Worm (Caenorhabditis elegans) whole organism, mixed stage, embryonic: ENCODE measurements around the gene acl-8.

Experiments used
- M03D4.4 ChIP-seq: sonication (generic microtip); optimal IDR thresholded peaks from 2 replicates; lab custom pipeline; 2017; ENCODE audit warnings: mild to moderate bottlenecking, missing genetic modification characterization, missing compliant biosample characterization
- bed-3 ChIP-seq: fragments of 200-800 bp; sonication (Bioruptor generic); optimal IDR thresholded peaks from 3 replicates; lab custom pipeline; 2018; ENCODE audit warnings: mild to moderate bottlenecking, missing genetic modification characterization, moderate library complexity, missing compliant biosample characterization
- blmp-1 ChIP-seq: fragments of 150-350 bp; optimal IDR thresholded peaks from 2 replicates; lab custom pipeline; 2014; ENCODE audit warnings: missing biosample characterization, missing genetic modification characterization
- ceh-39 ChIP-seq: fragments of 150-350 bp; optimal IDR thresholded peaks from 2 replicates; lab custom pipeline; 2014; ENCODE audit warnings: missing biosample characterization, missing genetic modification characterization
- ceh-43 ChIP-seq: fragments of 200-800 bp; sonication (Bioruptor generic); optimal IDR thresholded peaks from 2 replicates; lab custom pipeline; 2018; ENCODE audit warnings: mild to moderate bottlenecking, missing genetic modification characterization, moderate library complexity, missing compliant biosample characterization
- ceh-83 ChIP-seq: fragments of 200-800 bp; sonication (Bioruptor generic); optimal IDR thresholded peaks from 2 replicates; lab custom pipeline; 2018; ENCODE audit warnings: mild to moderate bottlenecking, missing genetic modification characterization, missing compliant biosample characterization
- ces-1 ChIP-seq: fragments of 150-350 bp; optimal IDR thresholded peaks from 2 replicates; lab custom pipeline; 2014; ENCODE audit warnings: missing biosample characterization, missing genetic modification reagents, missing genetic modification characterization
- cnd-1 ChIP-seq: fragments of 200-800 bp; sonication (Bioruptor generic); optimal IDR thresholded peaks from 2 replicates; lab custom pipeline; 2018; ENCODE audit warnings: mild to moderate bottlenecking, missing genetic modification characterization, missing compliant biosample characterization
- elt-1 ChIP-seq: sonication (generic microtip); optimal IDR thresholded peaks from 2 replicates; lab custom pipeline; 2017; ENCODE audit warnings: missing genetic modification characterization, mild to moderate bottlenecking, missing compliant biosample characterization, antibody characterized with exemption, moderate library complexity, borderline replicate concordance; ENCODE audit not compliant: insufficient read depth
- elt-3 ChIP-seq: fragments of 150-350 bp; optimal IDR thresholded peaks from 2 replicates; lab custom pipeline; 2014; ENCODE audit warnings: missing biosample characterization, missing genetic modification characterization
- ham-2 ChIP-seq: fragments of 200-800 bp; sonication (Bioruptor generic); optimal IDR thresholded peaks from 2 replicates; lab custom pipeline; 2018; ENCODE audit warnings: mild to moderate bottlenecking, missing genetic modification characterization, missing compliant biosample characterization
- hlh-1 ChIP-seq: fragments of 150-350 bp; optimal IDR thresholded peaks from 2 replicates; lab custom pipeline; 2014; ENCODE audit warnings: missing biosample characterization, missing genetic modification reagents, missing genetic modification characterization
- lin-32 ChIP-seq: fragments of 200-800 bp; sonication (Bioruptor generic); optimal IDR thresholded peaks from 2 replicates; lab custom pipeline; 2018; ENCODE audit warnings: mild to moderate bottlenecking, missing genetic modification characterization, missing compliant biosample characterization
- lsy-2 ChIP-seq: fragments of 150-350 bp; optimal IDR thresholded peaks from 2 replicates; lab custom pipeline; 2014; ENCODE audit warnings: missing biosample characterization, missing genetic modification characterization
- mep-1 ChIP-seq: fragments of 150-350 bp; optimal IDR thresholded peaks from 2 replicates; lab custom pipeline; 2017; ENCODE audit warnings: missing biosample characterization, missing genetic modification reagents, missing genetic modification characterization, inconsistent platforms
- mls-2 ChIP-seq: sonication (generic microtip); optimal IDR thresholded peaks from 2 replicates; lab custom pipeline; 2016; ENCODE audit warnings: mild to moderate bottlenecking, missing genetic modification characterization, moderate library complexity, missing compliant biosample characterization
- nhr-12 ChIP-seq: fragments of 150-350 bp; optimal IDR thresholded peaks from 2 replicates; lab custom pipeline; 2014; ENCODE audit warnings: missing biosample characterization, missing genetic modification characterization
- nhr-2 ChIP-seq: fragments of 150-350 bp; optimal IDR thresholded peaks from 2 replicates; lab custom pipeline; 2014; ENCODE audit warnings: missing biosample characterization, missing genetic modification characterization
- nhr-28 ChIP-seq: fragments of 150-350 bp; optimal IDR thresholded peaks from 2 replicates; lab custom pipeline; 2014; ENCODE audit warnings: missing biosample characterization, missing genetic modification characterization
- nhr-76 ChIP-seq: sonication (generic microtip); optimal IDR thresholded peaks from 2 replicates; lab custom pipeline; 2017; ENCODE audit warnings: missing biosample characterization, missing genetic modification characterization
- pha-4 ChIP-seq: fragments of 150-350 bp; optimal IDR thresholded peaks from 2 replicates; lab custom pipeline; 2018; ENCODE audit warnings: missing biosample characterization, missing genetic modification reagents, missing genetic modification characterization
- sem-2 ChIP-seq: fragments of 200-800 bp; sonication (Bioruptor generic); optimal IDR thresholded peaks from 2 replicates; lab custom pipeline; 2018; ENCODE audit warnings: mild to moderate bottlenecking, missing genetic modification characterization, missing compliant biosample characterization
- snpc-4 ChIP-seq: fragments of 150-350 bp; optimal IDR thresholded peaks from 2 replicates; lab custom pipeline; 2014; ENCODE audit warnings: missing biosample characterization, missing genetic modification characterization
- sptf-1 ChIP-seq: sonication (generic microtip); optimal IDR thresholded peaks from 2 replicates; lab custom pipeline; 2017; ENCODE audit warnings: mild to moderate bottlenecking, missing genetic modification characterization, moderate library complexity, missing compliant biosample characterization
- tbx-8 ChIP-seq: fragments of 200-800 bp; sonication (Bioruptor generic); optimal IDR thresholded peaks from 2 replicates; lab custom pipeline; 2018; ENCODE audit warnings: mild to moderate bottlenecking, missing genetic modification characterization, moderate library complexity, missing compliant biosample characterization
- unc-120 ChIP-seq: sonication (generic microtip); optimal IDR thresholded peaks from 2 replicates; lab custom pipeline; 2017; ENCODE audit warnings: missing genetic modification characterization, missing compliant biosample characterization; ENCODE audit not compliant: poor library complexity, severe bottlenecking
- unc-39 ChIP-seq: fragments of 150-350 bp; optimal IDR thresholded peaks from 2 replicates; lab custom pipeline; 2014; ENCODE audit warnings: missing biosample characterization, missing genetic modification characterization
- ztf-11 ChIP-seq: fragments of 150-350 bp; optimal IDR thresholded peaks from 2 replicates; lab custom pipeline; 2014; ENCODE audit warnings: missing biosample characterization, missing genetic modification characterization

acl-8 gene

DNA sequence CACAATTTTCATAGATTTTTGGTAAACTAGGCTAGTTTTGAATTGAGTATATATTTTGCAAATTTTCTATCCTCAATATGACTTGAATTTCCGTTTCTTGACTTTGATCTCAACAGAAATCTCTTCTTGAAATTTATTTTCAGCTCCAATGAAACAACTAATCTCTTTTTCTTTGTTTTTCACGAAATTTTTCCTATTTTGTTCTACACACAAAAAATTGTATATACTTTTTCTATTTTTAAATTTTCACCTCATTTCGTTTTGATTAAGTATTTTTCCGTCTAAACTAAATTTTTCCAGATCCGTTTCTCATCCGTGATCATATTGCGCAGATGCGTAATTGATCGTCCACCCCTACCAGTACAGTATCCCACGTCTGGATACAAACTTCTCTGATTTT is 14.1 kb downstream of the acl-8 start, which contains the start of gene unc-83:
Gene unc-83 (plus strand): TSS at position 301 of the 400 bp plus-strand sequence.
- TF ChIP-seq nhr-2 (tag; lab: Kevin White, UChicago), result no peak

DNA sequence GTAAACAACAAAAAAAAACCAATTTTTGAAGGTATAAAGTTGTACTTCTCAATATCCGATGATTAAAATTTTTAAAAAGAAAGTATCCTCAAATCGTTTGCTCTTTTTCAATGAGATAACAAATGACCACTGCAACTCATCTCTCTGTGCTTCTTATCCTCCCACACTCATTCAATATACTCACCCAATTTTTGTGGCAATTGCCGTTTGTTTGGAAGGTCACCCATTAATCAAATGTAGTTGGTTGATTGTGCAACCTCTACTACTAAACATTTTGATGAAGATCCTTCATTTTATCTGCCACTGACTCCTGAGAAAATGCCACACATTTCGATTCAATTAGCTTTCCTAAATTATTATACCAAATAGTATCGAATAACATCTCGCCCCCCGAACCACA is 17.0 kb downstream of the acl-8 start:
- TF ChIP-seq sptf-1 (tag; lab: Kevin White, UChicago), result no peak
- TF ChIP-seq nhr-2 (tag; lab: Kevin White, UChicago), result no peak
- no peak for TF ChIP-seq ceh-83 (GFP tag; lab: Kevin White, UChicago)
- TF ChIP-seq M03D4.4 (tag; lab: Kevin White, UChicago), result no peak
- TF ChIP-seq blmp-1, result no peak
- TF ChIP-seq ztf-11 (tag; lab: Kevin White, UChicago), result no peak
- no peak for TF ChIP-seq mep-1 (tag; lab: Kevin White, UChicago)
- TF ChIP-seq unc-120 (tag; lab: Kevin White, UChicago), result no peak
- TF ChIP-seq ces-1 (GFP tag; lab: Kevin White, UChicago), result no peak
- TF ChIP-seq elt-3 (tag; lab: Kevin White, UChicago), result no peak
- TF ChIP-seq nhr-76 (tag; lab: Kevin White, UChicago), result no peak
- TF ChIP-seq lin-32 (GFP tag; lab: Kevin White, UChicago), result no peak

DNA sequence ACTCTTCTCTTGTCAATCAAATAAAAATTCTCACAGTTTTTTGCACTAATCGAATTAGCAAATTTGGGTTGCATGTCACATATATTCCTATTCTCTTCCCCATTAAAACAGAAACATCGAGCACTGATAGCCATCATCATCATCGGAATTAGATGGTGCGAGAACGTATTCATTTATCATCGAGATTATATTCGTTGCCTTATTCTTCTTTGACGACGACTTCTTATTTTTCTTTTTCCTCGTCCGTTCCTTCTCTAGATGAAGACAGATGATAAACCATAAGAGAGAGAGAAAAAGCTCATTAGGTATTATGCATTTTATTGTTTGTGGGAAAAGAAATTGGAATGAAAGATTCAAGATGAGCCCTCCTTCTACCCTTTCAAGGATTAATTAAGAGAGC is 20.5 kb downstream of the acl-8 start:
- TF ChIP-seq elt-3 (tag; lab: Kevin White, UChicago), result no peak
- TF ChIP-seq elt-1 (tag; lab: Kevin White, UChicago), result peak; percentile 55
- peak; percentile 18 for TF ChIP-seq ces-1 (GFP tag; lab: Kevin White, UChicago)
- TF ChIP-seq, all 35 proteins: peak for 2

DNA sequence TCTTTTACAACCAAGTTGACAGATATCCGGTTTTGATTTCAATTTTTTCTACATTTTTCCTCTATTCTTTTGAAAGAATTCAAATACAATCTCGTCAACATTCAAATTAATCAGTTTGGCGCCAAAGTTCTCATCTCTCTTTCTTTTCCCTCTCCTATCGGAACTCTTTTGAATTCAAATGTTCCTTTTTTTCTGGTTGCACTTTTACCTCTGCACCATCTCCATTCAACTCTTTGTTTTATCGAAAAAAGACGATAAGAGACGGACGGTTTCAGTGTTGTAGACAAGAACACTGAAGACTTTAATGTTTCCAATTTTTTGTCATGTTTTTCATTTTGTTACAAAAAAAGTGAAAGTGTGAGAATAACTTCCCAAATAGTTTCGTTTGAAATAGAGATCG is 25.4 kb downstream of the acl-8 start:
- TF ChIP-seq ceh-83 (GFP tag; lab: Kevin White, UChicago) (no peak), M03D4.4 (tag; lab: Kevin White, UChicago) (no peak), snpc-4 (tag; lab: Kevin White, UChicago) (no peak), ceh-39 (no peak)

DNA sequence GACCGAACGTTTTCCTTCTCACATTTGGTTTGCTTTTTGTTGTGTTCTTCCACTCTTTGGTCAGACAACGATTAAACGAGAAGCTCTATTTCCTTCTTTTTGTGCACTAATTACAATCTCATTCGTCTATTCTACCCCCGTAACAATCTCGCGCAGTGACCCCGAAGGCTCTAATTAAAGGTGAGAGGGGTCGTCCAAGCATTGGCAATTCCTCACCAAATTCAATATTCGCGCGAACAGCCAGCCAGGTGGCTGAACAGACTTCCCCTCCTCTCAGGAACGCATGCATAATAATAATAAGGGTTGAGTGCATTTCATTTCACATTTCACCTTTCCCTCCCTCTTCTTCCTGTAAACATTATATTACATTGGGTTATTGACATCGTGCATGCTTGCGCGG is 34.4 kb downstream of the acl-8 start:
- TF ChIP-seq lin-32 (GFP tag; lab: Kevin White, UChicago) (peak; percentile 22), nhr-2 (tag; lab: Kevin White, UChicago) (peak; percentile 47), ceh-83 (GFP tag; lab: Kevin White, UChicago) (peak; percentile 20), ztf-11 (tag; lab: Kevin White, UChicago) (no peak), sptf-1 (tag; lab: Kevin White, UChicago) (peak; percentile 74), pha-4 (tag; lab: Kevin White, UChicago) (peak; percentile 10), sem-2 (GFP tag; lab: Kevin White, UChicago) (peak; percentile 23), tbx-8 (no peak), unc-39 (tag; lab: Kevin White, UChicago) (no peak), mls-2 (tag; lab: Kevin White, UChicago) (peak; percentile 71), mep-1 (tag; lab: Kevin White, UChicago) (no peak), ceh-39 (no peak), ceh-43 (GFP tag; lab: Kevin White, UChicago) (peak; percentile 68), nhr-76 (tag; lab: Kevin White, UChicago) (no peak)

DNA sequence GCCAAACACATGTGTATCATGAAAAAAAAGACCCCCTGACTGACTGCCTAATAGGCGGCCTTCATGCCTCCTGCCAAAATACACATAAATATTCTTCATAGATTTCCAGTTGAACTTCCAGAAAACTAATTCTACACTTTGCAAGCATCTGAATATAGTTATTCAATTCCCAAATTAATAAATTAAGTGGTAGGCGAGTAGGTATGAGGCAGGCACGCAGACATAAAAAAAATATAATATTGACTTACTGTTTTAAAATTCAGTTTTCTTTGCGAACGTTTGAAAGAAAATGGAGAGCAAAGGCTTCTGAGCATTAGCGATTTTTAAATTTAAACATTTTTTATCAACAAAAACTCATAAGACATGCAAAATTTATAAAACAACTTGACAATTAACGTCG is 37.2 kb downstream of the acl-8 start:
- TF ChIP-seq nhr-76 (tag; lab: Kevin White, UChicago) (no peak), sptf-1 (tag; lab: Kevin White, UChicago) (peak; percentile 0), mep-1 (tag; lab: Kevin White, UChicago) (no peak), bed-3 (GFP tag; lab: Kevin White, UChicago) (no peak)

DNA sequence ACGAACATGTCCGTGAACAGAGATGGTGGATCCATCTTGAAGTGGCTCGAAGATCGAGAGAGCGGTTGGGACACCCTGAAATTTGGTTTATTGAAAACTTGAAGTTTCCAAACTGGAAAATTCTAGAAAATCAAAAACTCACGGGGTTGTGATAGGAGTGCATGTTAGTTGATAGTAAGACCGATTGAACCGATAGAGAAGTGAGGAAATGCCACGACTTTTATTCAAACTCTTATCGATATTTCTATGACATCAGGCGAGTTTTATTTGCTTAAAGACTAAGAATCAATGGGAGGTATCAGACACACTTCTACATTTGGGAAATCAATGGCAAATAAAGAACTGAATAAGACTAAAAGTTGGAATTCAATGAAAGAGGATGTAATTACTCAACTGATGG is 38.2 kb downstream of the acl-8 start, which contains the start of gene lec-10:
Gene lec-10 (minus strand): TSS at position 272 of the 400 bp plus-strand sequence.
- no peak for TF ChIP-seq ceh-83 (GFP tag; lab: Kevin White, UChicago)
- no peak for TF ChIP-seq hlh-1 (tag; lab: Kevin White, UChicago)
- no peak for TF ChIP-seq nhr-12
- no peak for TF ChIP-seq nhr-28 (tag; lab: Kevin White, UChicago)
- no peak for TF ChIP-seq sem-2 (GFP tag; lab: Kevin White, UChicago)
- TF ChIP-seq unc-39 (tag; lab: Kevin White, UChicago), result no peak
- no peak for TF ChIP-seq cnd-1
- TF ChIP-seq nhr-76 (tag; lab: Kevin White, UChicago), result no peak
- no peak for TF ChIP-seq pha-4 (tag; lab: Kevin White, UChicago)
- no peak for TF ChIP-seq ztf-11 (tag; lab: Kevin White, UChicago)
- TF ChIP-seq elt-1 (tag; lab: Kevin White, UChicago), result no peak
- TF ChIP-seq ces-1 (GFP tag; lab: Kevin White, UChicago), result no peak
- TF ChIP-seq mls-2 (tag; lab: Kevin White, UChicago), result no peak
- no peak for TF ChIP-seq ham-2 (GFP tag; lab: Kevin White, UChicago)
- no peak for TF ChIP-seq sptf-1 (tag; lab: Kevin White, UChicago)
- TF ChIP-seq M03D4.4 (tag; lab: Kevin White, UChicago), result no peak
- TF ChIP-seq lsy-2 (tag; lab: Kevin White, UChicago), result no peak
- no peak for TF ChIP-seq ceh-43 (GFP tag; lab: Kevin White, UChicago)
- no peak for TF ChIP-seq unc-120 (tag; lab: Kevin White, UChicago)
- no peak for TF ChIP-seq nhr-2 (tag; lab: Kevin White, UChicago)
